Worm (Caenorhabditis elegans) whole organism, young adult: ENCODE measurements around the gene F42H10.3.

Experiments
- B0035.1 ChIP-seq: sonication (generic microtip); optimal IDR thresholded peaks from 2 replicates; lab custom pipeline; 2016; ENCODE audit warnings: missing genetic modification characterization, mild to moderate bottlenecking, missing compliant biosample characterization, missing genotype, missing genetic modification reagents
- B0261.1 ChIP-seq: sonication (generic microtip); optimal IDR thresholded peaks from 2 replicates; lab custom pipeline; 2016; ENCODE audit warnings: mild to moderate bottlenecking, missing genetic modification characterization, moderate library complexity, missing compliant biosample characterization
- F10E7.11 ChIP-seq: sonication (generic microtip); optimal IDR thresholded peaks from 2 replicates; lab custom pipeline; 2017; ENCODE audit warnings: mild to moderate bottlenecking, missing genetic modification characterization, moderate library complexity, missing compliant biosample characterization
- F23B12.7 ChIP-seq: sonication (generic microtip); optimal IDR thresholded peaks from 2 replicates; lab custom pipeline; 2017; ENCODE audit warnings: missing genetic modification characterization, mild to moderate bottlenecking, missing compliant biosample characterization, antibody characterized with exemption, moderate library complexity; ENCODE audit not compliant: insufficient read depth
- F33H1.4 ChIP-seq: fragments of 200-800 bp; sonication (Bioruptor generic); IDR thresholded peaks from 2 replicates; pipeline ENCODE4 v1.3.6; 2022; ENCODE audit warnings: missing genetic modification reagents, missing genetic modification characterization, missing compliant biosample characterization
- F39B2.1 ChIP-seq: fragments of 200-800 bp; sonication (Bioruptor generic); IDR thresholded peaks from 2 replicates; pipeline ENCODE4 v1.3.6; 2022; ENCODE audit warnings: missing genetic modification reagents, missing genetic modification characterization, missing compliant biosample characterization
- K11D2.4 ChIP-seq: fragments of 200-800 bp; sonication (Bioruptor generic); IDR thresholded peaks from 2 replicates; pipeline ENCODE4 v1.3.6; 2022; ENCODE audit warnings: missing genetic modification reagents, missing genetic modification characterization, missing compliant biosample characterization
- Y53G8AR.9 ChIP-seq: fragments of 200-800 bp; sonication (Bioruptor generic); conservative IDR thresholded peaks from 2 replicates; pipeline ENCODE4 v1.3.6; 2022; ENCODE audit warnings: missing genetic modification reagents, missing genetic modification characterization, missing compliant biosample characterization
- Y56A3A.18 ChIP-seq: fragments of 200-800 bp; sonication (Bioruptor generic); IDR thresholded peaks from 2 replicates; pipeline ENCODE4 v1.3.6; 2022; ENCODE audit warnings: missing genetic modification reagents, missing genetic modification characterization, missing compliant biosample characterization
- ama-1 ChIP-seq, 3 experiments: fragments of 150-350 bp in 1 of 3; sonication (generic microtip) in 2 of 3; optimal IDR thresholded peaks; 2 replicates each; lab custom pipeline; 2014 to 2018; ENCODE audit warnings: missing biosample characterization in 2 of 3, missing genetic modification characterization in 2 of 3, missing genetic modification reagents in 2 of 3
- atf-7 ChIP-seq: sonication (generic microtip); optimal IDR thresholded peaks from 2 replicates; lab custom pipeline; 2017; ENCODE audit warnings: mild to moderate bottlenecking, missing genetic modification characterization, missing compliant biosample characterization
- athp-1 ChIP-seq: sonication (generic microtip); optimal IDR thresholded peaks from 2 replicates; lab custom pipeline; 2017; ENCODE audit warnings: mild to moderate bottlenecking, missing genetic modification characterization, missing compliant biosample characterization
- attf-3 ChIP-seq: fragments of 200-800 bp; sonication (Bioruptor generic); conservative IDR thresholded peaks from 2 replicates; pipeline ENCODE4 v1.3.6; 2022; ENCODE audit warnings: missing genetic modification reagents, missing genetic modification characterization, missing compliant biosample characterization
- attf-5 ChIP-seq: fragments of 200-800 bp; sonication (Bioruptor generic); optimal IDR thresholded peaks from 2 replicates; lab custom pipeline; 2018; ENCODE audit warnings: mild to moderate bottlenecking, missing genetic modification characterization, missing compliant biosample characterization
- ccch-3 ChIP-seq: fragments of 200-800 bp; sonication (Bioruptor generic); optimal IDR thresholded peaks from 2 replicates; lab custom pipeline; 2018; ENCODE audit warnings: mild to moderate bottlenecking, missing genetic modification characterization, missing compliant biosample characterization
- cebp-1 ChIP-seq, 2 experiments: fragments of 200-800 bp in 1 of 2; sonication (Bioruptor generic) in 1 of 2; sonication (generic microtip) in 1 of 2; IDR thresholded peaks in 1 of 2; optimal IDR thresholded peaks in 1 of 2; 2 replicates each; pipeline versions ENCODE4 v1.3.6 to Lab custom; 2017 to 2022; ENCODE audit warnings: missing compliant biosample characterization in 2 of 2, missing genetic modification characterization in 2 of 2, mild to moderate bottlenecking in 1 of 2, missing genetic modification reagents in 1 of 2, moderate library complexity in 1 of 2
- cebp-2 ChIP-seq: fragments of 200-800 bp; sonication (Bioruptor generic); IDR thresholded peaks from 2 replicates; pipeline ENCODE4 v1.3.6; 2022; ENCODE audit warnings: missing genetic modification characterization, missing compliant biosample characterization
- ceh-58 ChIP-seq: fragments of 200-800 bp; sonication (Bioruptor generic); IDR thresholded peaks from 2 replicates; pipeline ENCODE4 v1.3.6; 2022; ENCODE audit warnings: missing genetic modification characterization, missing compliant biosample characterization
- die-1 ChIP-seq: sonication (generic microtip); optimal IDR thresholded peaks from 2 replicates; lab custom pipeline; 2016; ENCODE audit warnings: missing genotype, mild to moderate bottlenecking, missing genetic modification characterization, missing compliant biosample characterization
- dox-1 ChIP-seq: fragments of 200-800 bp; sonication (Bioruptor generic); IDR thresholded peaks from 2 replicates; pipeline ENCODE4 v1.3.6; 2022; ENCODE audit warnings: missing genetic modification reagents, missing genetic modification characterization, missing compliant biosample characterization
- dpl-1 ChIP-seq: fragments of 150-350 bp; optimal IDR thresholded peaks from 2 replicates; lab custom pipeline; 2014; ENCODE audit warnings: missing biosample characterization, missing genetic modification reagents, missing genetic modification characterization
- egrh-3 ChIP-seq: fragments of 200-800 bp; sonication (Bioruptor generic); IDR thresholded peaks from 2 replicates; pipeline ENCODE4 v1.3.6; 2022; ENCODE audit warnings: missing genetic modification reagents, missing genetic modification characterization, missing compliant biosample characterization
- gei-17 ChIP-seq: fragments of 200-800 bp; sonication (Bioruptor generic); optimal IDR thresholded peaks from 2 replicates; lab custom pipeline; 2018; ENCODE audit warnings: mild to moderate bottlenecking, missing genetic modification characterization, missing compliant biosample characterization
- hlh-26 ChIP-seq: fragments of 200-800 bp; sonication (Bioruptor generic); conservative IDR thresholded peaks from 2 replicates; pipeline ENCODE4 v1.3.6; 2022; ENCODE audit warnings: missing genetic modification reagents, missing genetic modification characterization, missing compliant biosample characterization
- hmg-1.2 ChIP-seq: fragments of 200-800 bp; sonication (Bioruptor generic); IDR thresholded peaks from 2 replicates; pipeline ENCODE4 v1.3.6; 2022; ENCODE audit warnings: missing genetic modification reagents, missing genetic modification characterization, missing compliant biosample characterization
- hmg-20 ChIP-seq: fragments of 200-800 bp; sonication (Bioruptor generic); IDR thresholded peaks from 2 replicates; pipeline ENCODE4 v1.3.6; 2022; ENCODE audit warnings: missing genetic modification reagents, missing genetic modification characterization, missing compliant biosample characterization
- lag-1 ChIP-seq: fragments of 200-800 bp; sonication (Bioruptor generic); IDR thresholded peaks from 2 replicates; pipeline ENCODE4 v1.3.6; 2022; ENCODE audit warnings: missing genetic modification reagents, missing genetic modification characterization, missing compliant biosample characterization
- lin-26 ChIP-seq: fragments of 200-800 bp; sonication (Bioruptor generic); IDR thresholded peaks from 2 replicates; pipeline ENCODE4 v1.3.6; 2022; ENCODE audit warnings: missing genetic modification reagents, missing genetic modification characterization, missing compliant biosample characterization
- lin-54 ChIP-seq: fragments of 200-800 bp; sonication (Bioruptor generic); optimal IDR thresholded peaks from 2 replicates; lab custom pipeline; 2018; ENCODE audit warnings: mild to moderate bottlenecking, missing genetic modification characterization, missing compliant biosample characterization
- lsl-1 ChIP-seq: fragments of 200-800 bp; sonication (Bioruptor generic); optimal IDR thresholded peaks from 2 replicates; lab custom pipeline; 2018; ENCODE audit warnings: mild to moderate bottlenecking, missing genetic modification characterization, moderate library complexity, missing compliant biosample characterization
- madf-6 ChIP-seq: fragments of 200-800 bp; sonication (Bioruptor generic); IDR thresholded peaks from 2 replicates; pipeline ENCODE4 v1.3.6; 2022; ENCODE audit warnings: missing genetic modification reagents, missing genetic modification characterization, missing compliant biosample characterization
- mes-4 ChIP-seq: sonication (generic microtip); optimal IDR thresholded peaks from 2 replicates; lab custom pipeline; 2016; ENCODE audit warnings: missing genotype, missing genetic modification characterization, missing compliant biosample characterization
- mxl-1 ChIP-seq: sonication (generic microtip); optimal IDR thresholded peaks from 2 replicates; lab custom pipeline; 2016; ENCODE audit warnings: missing genetic modification characterization, missing compliant biosample characterization
- nfya-1 ChIP-seq: sonication (generic microtip); optimal IDR thresholded peaks from 2 replicates; lab custom pipeline; 2017; ENCODE audit warnings: antibody characterized with exemption, missing compliant biosample characterization, missing genetic modification characterization, borderline replicate concordance; ENCODE audit not compliant: insufficient read depth
- nfya-2 ChIP-seq: fragments of 200-800 bp; sonication (Bioruptor generic); IDR thresholded peaks from 2 replicates; pipeline ENCODE4 v1.3.6; 2022; ENCODE audit warnings: missing genetic modification reagents, missing genetic modification characterization, missing compliant biosample characterization
- nfyb-1 ChIP-seq: fragments of 200-800 bp; sonication (Bioruptor generic); IDR thresholded peaks from 2 replicates; pipeline ENCODE4 v1.3.6; 2022; ENCODE audit warnings: missing genetic modification reagents, missing genetic modification characterization, missing compliant biosample characterization
- nhr-179 ChIP-seq: sonication (generic microtip); optimal IDR thresholded peaks from 2 replicates; lab custom pipeline; 2016; ENCODE audit warnings: mild to moderate bottlenecking, missing genetic modification characterization, missing compliant biosample characterization
- pbrm-1 ChIP-seq: fragments of 200-800 bp; sonication (Bioruptor generic); IDR thresholded peaks from 2 replicates; pipeline ENCODE4 v1.3.6; 2022; ENCODE audit warnings: missing genetic modification reagents, missing genetic modification characterization, missing compliant biosample characterization
- pha-4 ChIP-seq: fragments of 150-350 bp; sonication (generic microtip); optimal IDR thresholded peaks from 2 replicates; lab custom pipeline; 2014; ENCODE audit warnings: missing biosample characterization, missing genetic modification reagents, missing genetic modification characterization
- rcor-1 ChIP-seq: fragments of 200-800 bp; sonication (Bioruptor generic); IDR thresholded peaks from 2 replicates; pipeline ENCODE4 v1.3.6; 2022; ENCODE audit warnings: missing genetic modification reagents, missing genetic modification characterization, missing compliant biosample characterization
- repo-1 ChIP-seq: sonication (generic microtip); optimal IDR thresholded peaks from 2 replicates; lab custom pipeline; 2017; ENCODE audit warnings: mild to moderate bottlenecking, missing genetic modification characterization, missing compliant biosample characterization
- sdz-38 ChIP-seq: sonication (generic microtip); optimal IDR thresholded peaks from 2 replicates; lab custom pipeline; 2016; ENCODE audit warnings: missing genotype, missing genetic modification characterization, missing compliant biosample characterization
- snpc-3.4 ChIP-seq: sonication (generic microtip); optimal IDR thresholded peaks from 2 replicates; lab custom pipeline; 2017; ENCODE audit warnings: missing genetic modification characterization, mild to moderate bottlenecking, missing compliant biosample characterization, antibody characterized with exemption, moderate library complexity, missing genotype, missing genetic modification reagents
- sptf-2 ChIP-seq: fragments of 200-800 bp; sonication (Bioruptor generic); optimal IDR thresholded peaks from 2 replicates; lab custom pipeline; 2018; ENCODE audit warnings: mild to moderate bottlenecking, missing genetic modification characterization, missing compliant biosample characterization
- tbx-9 ChIP-seq: sonication (generic microtip); optimal IDR thresholded peaks from 2 replicates; lab custom pipeline; 2016; ENCODE audit warnings: borderline replicate concordance, missing genetic modification characterization, inconsistent platforms, missing compliant biosample characterization
- unc-130 ChIP-seq: sonication (generic microtip); optimal IDR thresholded peaks from 2 replicates; lab custom pipeline; 2016; ENCODE audit warnings: missing genetic modification reagents, missing genetic modification characterization, missing compliant biosample characterization
- ztf-26 ChIP-seq: sonication (generic microtip); optimal IDR thresholded peaks from 2 replicates; lab custom pipeline; 2017; ENCODE audit warnings: missing genetic modification characterization, missing compliant biosample characterization

Gene F42H10.3

ce11 chrIII:8449160-8449807, 34.7 kb upstream of the F42H10.3 start, which contains the start of gene mrpl-32:
TSS of gene mrpl-32 (plus strand) at chrIII:8449757.
- no peak for TF ChIP-seq sdz-38
- TF ChIP-seq nfyb-1 (GFP tag; lab: Robert Waterston, UW) = peak; percentile 68; the same call in 1 of the 2 replicates
- peak; percentile 89 for TF ChIP-seq repo-1 (tag; lab: Kevin White, UChicago)
- 0 out of 2 replicates have a peak, but pooled peaks have one; percentile 11 for TF ChIP-seq ceh-58 (GFP tag; lab: Robert Waterston, UW)
- TF ChIP-seq mes-4 (tag; lab: Kevin White, UChicago) = no peak
- no peak for TF ChIP-seq mxl-1 (tag; lab: Kevin White, UChicago)
- TF ChIP-seq gei-17 (GFP tag; lab: Kevin White, UChicago) = no peak
- TF ChIP-seq unc-130 (GFP tag; lab: Kevin White, UChicago) = peak; percentile 31
- peak; percentile 81 for TF ChIP-seq F10E7.11 (tag; lab: Kevin White, UChicago)
- peak; percentile 66 for TF ChIP-seq athp-1
- peak; percentile 68 for TF ChIP-seq madf-6 (GFP tag; lab: Robert Waterston, UW)
- no peak for TF ChIP-seq K11D2.4 (GFP tag; lab: Robert Waterston, UW)
- no peak for TF ChIP-seq cebp-2 (GFP tag; lab: Robert Waterston, UW)
- no peak for TF ChIP-seq nfya-2
- TF ChIP-seq B0035.1 (tag; lab: Kevin White, UChicago) = no peak
- no peak for TF ChIP-seq nfya-1
- TF ChIP-seq hmg-20 (GFP tag; lab: Robert Waterston, UW) = no peak
- no peak for TF ChIP-seq pha-4
- TF ChIP-seq nhr-179 (tag; lab: Kevin White, UChicago) = no peak
- peak; percentile 30 for TF ChIP-seq ama-1 (optimal IDR thresholded peaks at IDR 0.05; lab: Kevin White, UChicago)
- peak; percentile 2 to 54 for TF ChIP-seq ama-1 (GFP tag; optimal IDR thresholded peaks at IDR 0.05; lab: Kevin White, UChicago)
- 0 out of 2 replicates have a peak, but pooled peaks have one; percentile 33 for TF ChIP-seq attf-3 (GFP tag; lab: Robert Waterston, UW)
- no peak for TF ChIP-seq lin-26 (GFP tag; lab: Robert Waterston, UW)
- TF ChIP-seq snpc-3.4 (tag; lab: Kevin White, UChicago) = no peak
- TF ChIP-seq egrh-3 (GFP tag; lab: Robert Waterston, UW) = no peak
- TF ChIP-seq sptf-2 (GFP tag; lab: Kevin White, UChicago) = no peak
- TF ChIP-seq F33H1.4 (GFP tag; lab: Robert Waterston, UW) = peak; percentile 33; the same call in 1 of the 2 replicates
- TF ChIP-seq lsl-1 (GFP tag; lab: Kevin White, UChicago) = peak; percentile 34
- no peak for TF ChIP-seq attf-5 (GFP tag; lab: Kevin White, UChicago)
- no peak for TF ChIP-seq ccch-3 (GFP tag; lab: Kevin White, UChicago)
- no peak for TF ChIP-seq die-1 (tag; lab: Kevin White, UChicago)
- peak; percentile 39 for TF ChIP-seq atf-7
- no peak for TF ChIP-seq tbx-9
- TF ChIP-seq lag-1 = no peak
- TF ChIP-seq ztf-26 = no peak
- no peak for TF ChIP-seq dpl-1 (GFP tag; lab: Kevin White, UChicago)
- TF ChIP-seq rcor-1 = 0 out of 2 replicates have a peak, but pooled peaks have one; percentile 5
- no peak for TF ChIP-seq hlh-26 (GFP tag; lab: Robert Waterston, UW)
- TF ChIP-seq hmg-1.2 (GFP tag; lab: Robert Waterston, UW) = peak; percentile 27; the same call in 1 of the 2 replicates
- TF ChIP-seq lin-54 (GFP tag; lab: Kevin White, UChicago) = peak; percentile 62
- peak; percentile 8 for TF ChIP-seq B0261.1 (tag; lab: Kevin White, UChicago)
- TF ChIP-seq pbrm-1 (GFP tag; lab: Robert Waterston, UW) = 0 out of 2 replicates have a peak, but pooled peaks have one; percentile 19
- TF ChIP-seq dox-1 (GFP tag; lab: Robert Waterston, UW) = no peak
- no peak for TF ChIP-seq F39B2.1 (GFP tag; lab: Robert Waterston, UW)
- peak; percentile 76 for TF ChIP-seq Y53G8AR.9 (GFP tag; lab: Robert Waterston, UW)
- TF ChIP-seq Y56A3A.18 (GFP tag; lab: Robert Waterston, UW) = peak; percentile 82; the same call in 1 of the 2 replicates
- no peak for TF ChIP-seq cebp-1 (GFP tag; IDR thresholded peaks at IDR 0.05; lab: Robert Waterston, UW)
- TF ChIP-seq cebp-1 (tag; optimal IDR thresholded peaks at IDR 0.05; lab: Kevin White, UChicago) = peak; percentile 28
- TF ChIP-seq F23B12.7 (tag; lab: Kevin White, UChicago) = peak; percentile 16
